Fruit fly (Drosophila melanogaster) whole organism, embryonic: ENCODE measurements around the gene CG17652.

Experiments used
- Atf3 ChIP-seq: fragments of 200-800 bp; sonication (Bioruptor generic); optimal IDR thresholded peaks from 3 replicates; lab custom pipeline; 2016; ENCODE audit warnings: missing biosample characterization, missing genetic modification characterization
- Blimp-1 ChIP-seq: fragments of 200-800 bp; sonication (Bioruptor generic); optimal IDR thresholded peaks from 3 replicates; lab custom pipeline; 2018; ENCODE audit warnings: missing biosample characterization, missing genetic modification characterization, mild to moderate bottlenecking, moderate library complexity, missing genetic modification reagents
- CG11093 ChIP-seq: fragments of 200-800 bp; sonication (Bioruptor generic); IDR thresholded peaks from 3 replicates; pipeline ENCODE4 v1.3.6; 2022; ENCODE audit warnings: missing biosample characterization, missing genetic modification characterization
- CG11504 ChIP-seq: fragments of 200-800 bp; sonication (Bioruptor generic); optimal IDR thresholded peaks from 3 replicates; lab custom pipeline; 2019; ENCODE audit warnings: missing biosample characterization, mild to moderate bottlenecking, missing genetic modification characterization, moderate library complexity
- CG12391 ChIP-seq: fragments of 200-800 bp; sonication (Bioruptor generic); optimal IDR thresholded peaks from 3 replicates; lab custom pipeline; 2018; ENCODE audit warnings: missing biosample characterization, mild to moderate bottlenecking, missing genetic modification characterization, moderate library complexity
- CG12744 ChIP-seq: fragments of 200-800 bp; sonication (Bioruptor generic); optimal IDR thresholded peaks from 2 replicates; lab custom pipeline; 2016; ENCODE audit warnings: missing biosample characterization, missing genetic modification characterization
- CG14441 ChIP-seq: fragments of 200-800 bp; sonication (Bioruptor generic); IDR thresholded peaks from 2 replicates; pipeline ENCODE4 v1.3.6; 2022; ENCODE audit warnings: missing biosample characterization, missing genetic modification characterization
- CG15601 ChIP-seq: fragments of 200-800 bp; sonication (Bioruptor generic); optimal IDR thresholded peaks from 3 replicates; lab custom pipeline; 2019; ENCODE audit warnings: missing biosample characterization, mild to moderate bottlenecking, missing genetic modification characterization, moderate library complexity
- CG1647 ChIP-seq: fragments of 200-800 bp; sonication (Bioruptor generic); optimal IDR thresholded peaks from 3 replicates; lab custom pipeline; 2016; ENCODE audit warnings: missing biosample characterization, missing genetic modification characterization
- CG17328 ChIP-seq: fragments of 200-800 bp; sonication (Bioruptor generic); IDR thresholded peaks from 2 replicates; pipeline ENCODE4 v1.3.6; 2022; ENCODE audit warnings: missing biosample characterization, missing genetic modification characterization
- CG17361 ChIP-seq: fragments of 200-800 bp; sonication (Bioruptor generic); IDR thresholded peaks from 3 replicates; pipeline ENCODE4 v1.3.6; 2022; ENCODE audit warnings: missing biosample characterization, missing genetic modification characterization
- CG1832 ChIP-seq: fragments of 200-800 bp; sonication (Bioruptor generic); optimal IDR thresholded peaks from 2 replicates; lab custom pipeline; 2017; ENCODE audit warnings: missing biosample characterization, mild to moderate bottlenecking, missing genetic modification characterization, inconsistent platforms
- CG2678 ChIP-seq: fragments of 200-800 bp; sonication (Bioruptor generic); optimal IDR thresholded peaks from 3 replicates; lab custom pipeline; 2019; ENCODE audit warnings: missing biosample characterization, mild to moderate bottlenecking, missing genetic modification characterization, moderate library complexity
- CG30431 ChIP-seq: fragments of 200-800 bp; sonication (Bioruptor generic); optimal IDR thresholded peaks from 2 replicates; lab custom pipeline; 2017; ENCODE audit warnings: missing biosample characterization, missing genetic modification characterization
- CG31388 ChIP-seq: fragments of 200-800 bp; sonication (Bioruptor generic); optimal IDR thresholded peaks from 2 replicates; lab custom pipeline; 2016; ENCODE audit warnings: missing biosample characterization, missing genetic modification characterization
- CG3995 ChIP-seq: fragments of 200-800 bp; sonication (Bioruptor generic); optimal IDR thresholded peaks from 3 replicates; lab custom pipeline; 2016; ENCODE audit warnings: missing biosample characterization, missing genetic modification characterization
- CG42726 ChIP-seq: fragments of 200-800 bp; sonication (Bioruptor generic); IDR thresholded peaks from 2 replicates; pipeline ENCODE4 v1.3.6; 2022; ENCODE audit warnings: missing biosample characterization, missing genetic modification characterization; ENCODE audit not compliant: partially characterized antibody
- CG4360 ChIP-seq: fragments of 200-800 bp; sonication (Bioruptor generic); IDR thresholded peaks from 2 replicates; pipeline ENCODE4 v1.3.6; 2022; ENCODE audit warnings: missing biosample characterization, missing genetic modification characterization
- CG4707 ChIP-seq: fragments of 200-800 bp; sonication (Bioruptor generic); optimal IDR thresholded peaks from 2 replicates; lab custom pipeline; 2018; ENCODE audit warnings: missing biosample characterization, mild to moderate bottlenecking, missing genetic modification characterization, moderate library complexity
- CG4730 ChIP-seq: fragments of 200-800 bp; sonication (Bioruptor generic); IDR thresholded peaks from 2 replicates; pipeline ENCODE4 v1.3.6; 2022; ENCODE audit warnings: missing biosample characterization, missing genetic modification characterization
- CG6175 ChIP-seq: fragments of 200-800 bp; sonication (Bioruptor generic); IDR thresholded peaks from 3 replicates; pipeline ENCODE4 v1.3.6; 2022; ENCODE audit warnings: missing biosample characterization, missing genetic modification characterization
- CG6683 ChIP-seq: fragments of 200-800 bp; sonication (Bioruptor generic); optimal IDR thresholded peaks from 2 replicates; lab custom pipeline; 2017; ENCODE audit warnings: missing biosample characterization, mild to moderate bottlenecking, missing genetic modification characterization, missing genetic modification reagents
- CG6813 ChIP-seq: fragments of 200-800 bp; sonication (Bioruptor generic); optimal IDR thresholded peaks from 2 replicates; lab custom pipeline; 2017; ENCODE audit warnings: missing biosample characterization, missing genetic modification characterization, mild to moderate bottlenecking, moderate library complexity, missing genetic modification reagents
- CG7372 ChIP-seq: fragments of 200-800 bp; sonication (Bioruptor generic); IDR thresholded peaks from 2 replicates; pipeline ENCODE4 v1.3.6; 2022; ENCODE audit warnings: missing biosample characterization, missing genetic modification characterization
- CG7786 ChIP-seq: fragments of 200-800 bp; sonication (Bioruptor generic); optimal IDR thresholded peaks from 2 replicates; lab custom pipeline; 2016; ENCODE audit warnings: missing biosample characterization, missing genetic modification characterization
- CG8924 ChIP-seq: fragments of 200-800 bp; optimal IDR thresholded peaks from 3 replicates; lab custom pipeline; 2019; ENCODE audit warnings: missing biosample characterization, mild to moderate bottlenecking, missing genetic modification characterization, moderate library complexity
- CG9437 ChIP-seq: fragments of 200-800 bp; sonication (Bioruptor generic); optimal IDR thresholded peaks from 2 replicates; lab custom pipeline; 2018; ENCODE audit warnings: missing biosample characterization, mild to moderate bottlenecking, missing genetic modification characterization
- CG9817 ChIP-seq: fragments of 200-800 bp; sonication (Bioruptor generic); optimal IDR thresholded peaks from 2 replicates; lab custom pipeline; 2018; ENCODE audit warnings: missing biosample characterization, mild to moderate bottlenecking, missing genetic modification characterization, moderate library complexity
- CG9876 ChIP-seq: fragments of 200-800 bp; sonication (Bioruptor generic); optimal IDR thresholded peaks from 2 replicates; lab custom pipeline; 2016; ENCODE audit warnings: missing biosample characterization, missing genetic modification characterization
- Chrac-16 ChIP-seq: fragments of 200-800 bp; sonication (Bioruptor generic); optimal IDR thresholded peaks from 3 replicates; lab custom pipeline; 2016; ENCODE audit warnings: missing biosample characterization, missing genetic modification characterization
- Dek ChIP-seq: fragments of 200-800 bp; sonication (Bioruptor generic); optimal IDR thresholded peaks from 3 replicates; lab custom pipeline; 2019; ENCODE audit warnings: missing biosample characterization, mild to moderate bottlenecking, missing genetic modification characterization, moderate library complexity
- Doc2 ChIP-seq: fragments of 200-800 bp; sonication (Bioruptor generic); IDR thresholded peaks from 2 replicates; pipeline ENCODE4 v1.3.6; 2022; ENCODE audit warnings: missing biosample characterization, missing genetic modification characterization
- ERR ChIP-seq: fragments of 200-800 bp; sonication (Bioruptor generic); optimal IDR thresholded peaks from 2 replicates; lab custom pipeline; 2016; ENCODE audit warnings: missing biosample characterization, missing genetic modification characterization
- Hmr ChIP-seq: fragments of 200-800 bp; sonication (Bioruptor generic); optimal IDR thresholded peaks from 3 replicates; lab custom pipeline; 2017; ENCODE audit warnings: mild to moderate bottlenecking, missing biosample characterization, missing genetic modification reagents, missing genetic modification characterization
- Meics ChIP-seq: fragments of 200-800 bp; sonication (Bioruptor generic); optimal IDR thresholded peaks from 2 replicates; lab custom pipeline; 2017; ENCODE audit warnings: missing biosample characterization, mild to moderate bottlenecking, missing genetic modification characterization
- ase ChIP-seq: fragments of 200-800 bp; sonication (Bioruptor generic); IDR thresholded peaks from 3 replicates; pipeline ENCODE4 v1.3.6; 2022; ENCODE audit warnings: missing biosample characterization, missing genetic modification characterization
- crc ChIP-seq: fragments of 200-800 bp; sonication (Bioruptor generic); optimal IDR thresholded peaks from 2 replicates; lab custom pipeline; 2016; ENCODE audit warnings: missing biosample characterization, missing genetic modification characterization
- disco-r ChIP-seq: fragments of 200-800 bp; sonication (Bioruptor generic); optimal IDR thresholded peaks from 2 replicates; lab custom pipeline; 2016; ENCODE audit warnings: missing biosample characterization, missing genetic modification characterization
- fd102C ChIP-seq: fragments of 200-800 bp; sonication (Bioruptor generic); optimal IDR thresholded peaks from 2 replicates; lab custom pipeline; 2018; ENCODE audit warnings: missing biosample characterization, mild to moderate bottlenecking, missing genetic modification characterization, moderate library complexity
- grn ChIP-seq: fragments of 200-800 bp; sonication (Bioruptor generic); optimal IDR thresholded peaks from 3 replicates; lab custom pipeline; 2017; ENCODE audit warnings: missing biosample characterization, missing genetic modification characterization
- inv ChIP-seq: fragments of 200-800 bp; sonication (Bioruptor generic); IDR thresholded peaks from 2 replicates; pipeline ENCODE4 v1.3.6; 2022; ENCODE audit warnings: missing biosample characterization, missing genetic modification characterization; ENCODE audit not compliant: partially characterized antibody
- jigr1 ChIP-seq: fragments of 200-800 bp; sonication (Bioruptor generic); IDR thresholded peaks from 3 replicates; pipeline ENCODE4 v1.3.6; 2022; ENCODE audit warnings: missing biosample characterization, missing genetic modification characterization
- jing ChIP-seq: fragments of 200-800 bp; sonication (Bioruptor generic); optimal IDR thresholded peaks from 2 replicates; lab custom pipeline; 2018; ENCODE audit warnings: missing biosample characterization, mild to moderate bottlenecking, missing genetic modification characterization
- nmo ChIP-seq: fragments of 200-800 bp; sonication (Bioruptor generic); optimal IDR thresholded peaks from 2 replicates; lab custom pipeline; 2018; ENCODE audit warnings: missing biosample characterization, mild to moderate bottlenecking, missing genetic modification characterization, moderate library complexity
- onecut ChIP-seq: fragments of 200-800 bp; sonication (Bioruptor generic); IDR thresholded peaks from 2 replicates; pipeline ENCODE4 v1.3.6; 2022; ENCODE audit warnings: missing biosample characterization, missing genetic modification characterization
- org-1 ChIP-seq: fragments of 200-800 bp; sonication (Bioruptor generic); optimal IDR thresholded peaks from 2 replicates; lab custom pipeline; 2017; ENCODE audit warnings: missing biosample characterization, missing genetic modification characterization
- pros ChIP-seq: fragments of 200-800 bp; sonication (Bioruptor generic); optimal IDR thresholded peaks from 3 replicates; lab custom pipeline; 2019; ENCODE audit warnings: missing biosample characterization, mild to moderate bottlenecking, missing genetic modification characterization, moderate library complexity
- scrt ChIP-seq: fragments of 200-800 bp; sonication (Bioruptor generic); optimal IDR thresholded peaks from 2 replicates; lab custom pipeline; 2018; ENCODE audit warnings: missing biosample characterization, mild to moderate bottlenecking, missing genetic modification characterization, moderate library complexity
- sisA ChIP-seq: fragments of 200-800 bp; sonication (Bioruptor generic); IDR thresholded peaks from 2 replicates; pipeline ENCODE4 v1.3.6; 2022; ENCODE audit warnings: missing biosample characterization, missing genetic modification characterization
- vfl ChIP-seq: fragments of 200-800 bp; sonication (Bioruptor generic); optimal IDR thresholded peaks from 2 replicates; lab custom pipeline; 2016; ENCODE audit warnings: missing biosample characterization, missing genetic modification characterization

The CG17652 gene

dm6 chr2L:1737057-1737581 lies 5.0 kb upstream of the CG17652 start (continued):
- no peak for TF ChIP-seq pros (GFP tag; lab: Kevin White, UChicago)
- TF ChIP-seq CG6175 (GFP tag; lab: Robert Waterston, UW): no peak
- peak; percentile 73 for TF ChIP-seq Dek
- peak; percentile 42; the same call in 1 of the 2 replicates for TF ChIP-seq Doc2 (GFP tag; lab: Robert Waterston, UW)
- TF ChIP-seq Hmr (GFP tag; lab: Kevin White, UChicago): peak; percentile 84
- peak; percentile 93 for TF ChIP-seq CG17361 (GFP tag; lab: Robert Waterston, UW)
- TF ChIP-seq Chrac-16: peak; percentile 89
- peak; percentile 35; the same call in 1 of the 2 replicates for TF ChIP-seq onecut (GFP tag; lab: Robert Waterston, UW)
- peak; percentile 62 for TF ChIP-seq CG9817 (tag; lab: Kevin White, UChicago)
- peak; percentile 83 for TF ChIP-seq CG12744 (GFP tag; lab: Kevin White, UChicago)
- TF ChIP-seq org-1 (GFP tag; lab: Kevin White, UChicago): peak; percentile 93
- peak; percentile 63 for TF ChIP-seq ERR (GFP tag; lab: Kevin White, UChicago)
- peak; percentile 89 for TF ChIP-seq CG11504 (tag; lab: Kevin White, UChicago)
- TF ChIP-seq CG7372 (GFP tag; lab: Robert Waterston, UW): peak; percentile 64
- TF ChIP-seq CG7786 (GFP tag; lab: Kevin White, UChicago): peak; percentile 93
- peak; percentile 73 for TF ChIP-seq CG6683 (GFP tag; lab: Kevin White, UChicago)
- peak; percentile 88 for TF ChIP-seq CG2678
- TF ChIP-seq CG3995 (GFP tag; lab: Kevin White, UChicago): peak; percentile 48
- peak; percentile 87 for TF ChIP-seq CG8924 (tag; lab: Kevin White, UChicago)
- TF ChIP-seq fd102C (GFP tag; lab: Kevin White, UChicago): no peak
- TF ChIP-seq ase (GFP tag; lab: Robert Waterston, UW): peak; percentile 82
- peak; percentile 81 for TF ChIP-seq Meics (GFP tag; lab: Kevin White, UChicago)
- peak; percentile 91 for TF ChIP-seq CG12391
- peak; percentile 85 for TF ChIP-seq disco-r
- peak; percentile 90 for TF ChIP-seq Atf3 (GFP tag; lab: Kevin White, UChicago)
- peak; percentile 69 for TF ChIP-seq CG15601 (tag; lab: Kevin White, UChicago)
- TF ChIP-seq CG6813 (GFP tag; lab: Kevin White, UChicago): peak; percentile 66
- TF ChIP-seq inv (GFP tag; lab: Robert Waterston, UW): no peak
- peak; percentile 88 for TF ChIP-seq CG11093 (GFP tag; lab: Robert Waterston, UW)
- TF ChIP-seq CG1647: peak; percentile 62
- TF ChIP-seq scrt (GFP tag; lab: Kevin White, UChicago): peak; percentile 67
- peak; percentile 77 for TF ChIP-seq CG17328 (GFP tag; lab: Robert Waterston, UW)
- TF ChIP-seq grn (GFP tag; lab: Kevin White, UChicago): peak; percentile 20
- peak; percentile 87 for TF ChIP-seq jing (GFP tag; lab: Kevin White, UChicago)
- TF ChIP-seq jigr1 (GFP tag; lab: Robert Waterston, UW): peak; percentile 86; the same call in 2 of the 3 replicates
- peak; percentile 35 for TF ChIP-seq CG4707 (GFP tag; lab: Kevin White, UChicago)
- no peak for TF ChIP-seq CG1832 (GFP tag; lab: Kevin White, UChicago)
- TF ChIP-seq CG4730 (GFP tag; lab: Robert Waterston, UW): peak; percentile 70
- TF ChIP-seq CG4360 (GFP tag; lab: Robert Waterston, UW): no peak; the same call in 1 of the 2 replicates
- peak; percentile 99 for TF ChIP-seq CG9437 (GFP tag; lab: Kevin White, UChicago)
- TF ChIP-seq nmo (GFP tag; lab: Kevin White, UChicago): peak; percentile 93
- TF ChIP-seq CG14441 (GFP tag; lab: Robert Waterston, UW): peak; percentile 83
- peak; percentile 84 for TF ChIP-seq CG9876
- peak; percentile 84 for TF ChIP-seq CG30431 (GFP tag; lab: Kevin White, UChicago)
- peak; percentile 53 for TF ChIP-seq vfl (GFP tag; lab: Kevin White, UChicago)
- TF ChIP-seq CG31388 (GFP tag; lab: Kevin White, UChicago): peak; percentile 64
- TF ChIP-seq CG42726: peak; percentile 68; the same call in 1 of the 2 replicates
- TF ChIP-seq sisA (GFP tag; lab: Robert Waterston, UW): peak; percentile 91
- peak; percentile 85 for TF ChIP-seq Blimp-1 (GFP tag; lab: Kevin White, UChicago)
- TF ChIP-seq crc (GFP tag; lab: Kevin White, UChicago): peak; percentile 82
